Fruit fly (Drosophila melanogaster): Measurements from ENCODE around the gene CG8042.

DNA sequence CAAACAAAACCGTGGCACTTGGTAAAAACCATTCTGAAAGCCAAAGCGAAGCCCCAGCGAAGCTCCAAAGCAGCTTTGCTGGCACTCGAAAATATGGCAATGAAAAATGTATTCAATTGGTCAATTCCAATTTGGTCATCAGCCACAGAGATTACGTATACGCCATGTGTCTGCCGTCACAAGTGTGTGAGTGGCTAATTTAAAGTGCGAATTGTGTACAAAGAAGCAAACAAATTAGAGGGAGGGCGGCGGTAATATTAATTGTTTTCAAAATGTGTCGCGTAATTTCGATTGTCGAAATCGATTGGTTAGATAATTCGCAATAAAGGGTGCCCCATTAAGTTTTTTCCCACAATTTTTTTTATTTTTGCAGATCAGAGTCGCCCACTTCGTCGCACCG, 25.0 kb downstream of the CG8042 start:
- TF ChIP-seq CG10669 (GFP tag; optimal IDR thresholded peaks at IDR 0.05), result no peak
- no peak for TF ChIP-seq Met (GFP tag; optimal IDR thresholded peaks at IDR 0.05)
- no peak for TF ChIP-seq fd59A (GFP tag; optimal IDR thresholded peaks at IDR 0.05)

Data from whole organism, prepupa.